Worm (Caenorhabditis elegans) whole organism, L4/young adult: Measurements from ENCODE around the gene msp-31.

Experiments
- W03F9.2 ChIP-seq: fragments of 150-350 bp; optimal IDR thresholded peaks from 2 replicates; lab custom pipeline; 2014; ENCODE audit warnings: missing biosample characterization, missing genetic modification characterization
- him-1 ChIP-seq: sonication (generic microtip); optimal IDR thresholded peaks from 2 replicates; lab custom pipeline; 2016; ENCODE audit warnings: missing genotype, missing genetic modification reagents, missing genetic modification characterization, missing compliant biosample characterization

ce11 chrII:4905883-4906282, 10.5 kb downstream of the msp-31 start:
- TF ChIP-seq him-1 (tag; lab: Kevin White, UChicago) (no peak), W03F9.2 (tag; lab: Kevin White, UChicago) (no peak)
